Worm (Caenorhabditis elegans) whole organism, young adult: ENCODE measurements around the gene toh-1.
"Not testable (repeated sequence)": the region's sequence is repeated elsewhere in the genome, so short reads cannot be mapped to it uniquely, and the experiment has no call there.

Experiments used
- B0261.1 ChIP-seq: sonication (generic microtip); optimal IDR thresholded peaks from 2 replicates; lab custom pipeline; 2016; ENCODE audit warnings: mild to moderate bottlenecking, missing genetic modification characterization, moderate library complexity, missing compliant biosample characterization
- K12H6.12 ChIP-seq: fragments of 200-800 bp; sonication (Bioruptor generic); optimal IDR thresholded peaks from 2 replicates; lab custom pipeline; 2018; ENCODE audit warnings: mild to moderate bottlenecking, missing genetic modification characterization, missing compliant biosample characterization
- atf-7 ChIP-seq: sonication (generic microtip); optimal IDR thresholded peaks from 2 replicates; lab custom pipeline; 2017; ENCODE audit warnings: mild to moderate bottlenecking, missing genetic modification characterization, missing compliant biosample characterization
- attf-6 ChIP-seq: fragments of 200-800 bp; sonication (Bioruptor generic); IDR thresholded peaks from 2 replicates; pipeline ENCODE4 v1.3.6; 2022; ENCODE audit warnings: missing genetic modification reagents, missing genetic modification characterization, missing compliant biosample characterization
- ets-4 ChIP-seq: fragments of 200-800 bp; sonication (Bioruptor generic); optimal IDR thresholded peaks from 2 replicates; lab custom pipeline; 2018; ENCODE audit warnings: mild to moderate bottlenecking, missing genetic modification characterization, missing compliant biosample characterization
- him-1 ChIP-seq: sonication (generic microtip); optimal IDR thresholded peaks from 2 replicates; lab custom pipeline; 2016; ENCODE audit warnings: missing genotype, missing genetic modification reagents, missing genetic modification characterization, missing compliant biosample characterization
- lin-54 ChIP-seq: fragments of 200-800 bp; sonication (Bioruptor generic); optimal IDR thresholded peaks from 2 replicates; lab custom pipeline; 2018; ENCODE audit warnings: mild to moderate bottlenecking, missing genetic modification characterization, missing compliant biosample characterization
- snpc-1.1 ChIP-seq: sonication (generic microtip); optimal IDR thresholded peaks from 2 replicates; lab custom pipeline; 2017; ENCODE audit warnings: missing genetic modification characterization, mild to moderate bottlenecking, missing compliant biosample characterization, antibody characterized with exemption, moderate library complexity, missing genotype, missing genetic modification reagents; ENCODE audit not compliant: insufficient read depth
- somi-1 ChIP-seq: fragments of 200-800 bp; sonication (Bioruptor generic); optimal IDR thresholded peaks from 2 replicates; lab custom pipeline; 2018; ENCODE audit warnings: mild to moderate bottlenecking, missing genetic modification characterization, missing compliant biosample characterization
- unc-130 ChIP-seq: sonication (generic microtip); optimal IDR thresholded peaks from 2 replicates; lab custom pipeline; 2016; ENCODE audit warnings: missing genetic modification reagents, missing genetic modification characterization, missing compliant biosample characterization
- ztf-3 ChIP-seq: fragments of 200-800 bp; sonication (Bioruptor generic); optimal IDR thresholded peaks from 2 replicates; lab custom pipeline; 2018; ENCODE audit warnings: mild to moderate bottlenecking, missing genetic modification characterization, missing compliant biosample characterization

DNA sequence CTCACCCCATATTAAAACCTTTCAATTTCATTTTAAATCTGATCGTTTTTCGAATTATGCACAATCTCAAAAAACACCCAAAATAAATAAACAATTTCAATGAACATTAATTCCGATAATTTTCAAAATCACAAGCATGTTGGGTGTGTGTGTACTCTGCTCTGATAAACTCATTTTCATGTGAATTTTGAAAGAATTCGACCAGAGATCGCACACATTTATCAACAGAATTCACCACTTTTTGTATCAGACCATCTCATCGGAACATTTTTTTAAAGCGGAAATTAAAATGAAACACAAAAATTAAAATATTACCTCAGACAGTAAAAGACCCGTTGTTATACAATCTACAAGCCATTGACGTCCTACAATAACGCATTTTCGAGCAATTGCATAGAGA, 49.2 kb upstream of the toh-1 start:
- TF ChIP-seq ets-4 (GFP tag; lab: Kevin White, UChicago); lin-54 (GFP tag; lab: Kevin White, UChicago); snpc-1.1; B0261.1; K12H6.12 (tag; lab: Kevin White, UChicago); him-1 (tag; lab: Kevin White, UChicago); somi-1 (GFP tag; lab: Kevin White, UChicago); unc-130 (GFP tag; lab: Kevin White, UChicago); ztf-3 (GFP tag; lab: Kevin White, UChicago); attf-6; atf-7 (tag; lab: Kevin White, UChicago): not testable (repeated sequence)
